Fruit fly (Drosophila melanogaster) whole organism, embryonic: ENCODE data around the gene CG14258.
A peak's percentile ranks its signal among the peaks of the same experiment; 100 is the strongest.

ENCODE experiments used
- Ada2b ChIP-seq: fragments of 200-800 bp; sonication (Bioruptor generic); IDR thresholded peaks from 2 replicates; pipeline ENCODE4 v1.3.6; 2022; ENCODE audit warnings: missing biosample characterization, missing genetic modification characterization
- Asciz ChIP-seq: fragments of 200-800 bp; sonication (Bioruptor generic); optimal IDR thresholded peaks from 2 replicates; lab custom pipeline; 2017; ENCODE audit warnings: missing biosample characterization, mild to moderate bottlenecking, missing genetic modification characterization, missing genetic modification reagents
- Atf3 ChIP-seq: fragments of 200-800 bp; sonication (Bioruptor generic); optimal IDR thresholded peaks from 3 replicates; lab custom pipeline; 2016; ENCODE audit warnings: missing biosample characterization, missing genetic modification characterization
- CG10462 ChIP-seq: fragments of 200-800 bp; sonication (Bioruptor generic); optimal IDR thresholded peaks from 2 replicates; lab custom pipeline; 2016; ENCODE audit warnings: missing biosample characterization, missing genetic modification characterization
- CG11247 ChIP-seq: fragments of 200-800 bp; sonication (Bioruptor generic); IDR thresholded peaks from 2 replicates; pipeline ENCODE4 v1.3.6; 2022; ENCODE audit warnings: missing biosample characterization, missing genetic modification characterization
- CG12155 ChIP-seq: fragments of 200-800 bp; sonication (Bioruptor generic); optimal IDR thresholded peaks from 3 replicates; lab custom pipeline; 2016; ENCODE audit warnings: missing biosample characterization, missing genetic modification characterization
- CG13775 ChIP-seq: fragments of 200-800 bp; sonication (Bioruptor generic); optimal IDR thresholded peaks from 3 replicates; lab custom pipeline; 2017; ENCODE audit warnings: missing biosample characterization, mild to moderate bottlenecking, missing genetic modification characterization
- CG17385 ChIP-seq: fragments of 200-800 bp; sonication (Bioruptor generic); optimal IDR thresholded peaks from 3 replicates; lab custom pipeline; 2018; ENCODE audit warnings: missing biosample characterization, mild to moderate bottlenecking, missing genetic modification characterization
- CG30020 ChIP-seq: fragments of 200-800 bp; optimal IDR thresholded peaks from 2 replicates; lab custom pipeline; 2019; ENCODE audit warnings: missing biosample characterization, mild to moderate bottlenecking, missing genetic modification characterization, moderate library complexity
- CG3065 ChIP-seq: fragments of 200-800 bp; sonication (Bioruptor generic); optimal IDR thresholded peaks from 2 replicates; lab custom pipeline; 2016; ENCODE audit warnings: missing biosample characterization, missing genetic modification characterization
- CG33213 ChIP-seq: fragments of 200-800 bp; sonication (Bioruptor generic); optimal IDR thresholded peaks from 3 replicates; lab custom pipeline; 2016; ENCODE audit warnings: missing biosample characterization, missing genetic modification characterization
- CG3726 ChIP-seq: fragments of 200-800 bp; sonication (Bioruptor generic); IDR thresholded peaks from 3 replicates; pipeline ENCODE4, ENCODE4 v1.3.6; 2022; ENCODE audit warnings: missing biosample characterization, missing genetic modification characterization
- CG4360 ChIP-seq: fragments of 200-800 bp; sonication (Bioruptor generic); IDR thresholded peaks from 2 replicates; pipeline ENCODE4 v1.3.6; 2022; ENCODE audit warnings: missing biosample characterization, missing genetic modification characterization
- CG4730 ChIP-seq: fragments of 200-800 bp; sonication (Bioruptor generic); IDR thresholded peaks from 2 replicates; pipeline ENCODE4 v1.3.6; 2022; ENCODE audit warnings: missing biosample characterization, missing genetic modification characterization
- CG4854 ChIP-seq: fragments of 200-800 bp; sonication (Bioruptor generic); optimal IDR thresholded peaks from 2 replicates; lab custom pipeline; 2016; ENCODE audit warnings: missing biosample characterization, missing genetic modification characterization, inconsistent platforms
- CG6254 ChIP-seq: fragments of 200-800 bp; sonication (Bioruptor generic); optimal IDR thresholded peaks from 3 replicates; lab custom pipeline; 2017; ENCODE audit warnings: mild to moderate bottlenecking, missing biosample characterization, missing genetic modification reagents, missing genetic modification characterization
- CG6689 ChIP-seq: fragments of 200-800 bp; sonication (Bioruptor generic); IDR thresholded peaks from 2 replicates; pipeline ENCODE4 v1.3.6; 2022; ENCODE audit warnings: missing biosample characterization, missing genetic modification characterization
- CG7357 ChIP-seq: fragments of 200-800 bp; sonication (Bioruptor generic); IDR thresholded peaks from 3 replicates; pipeline ENCODE4 v1.3.6; 2022; ENCODE audit warnings: missing biosample characterization, missing genetic modification characterization
- CG7928 ChIP-seq: fragments of 200-800 bp; sonication (Bioruptor generic); optimal IDR thresholded peaks from 2 replicates; lab custom pipeline; 2017; ENCODE audit warnings: missing biosample characterization, mild to moderate bottlenecking, missing genetic modification characterization
- CG9727 ChIP-seq: fragments of 200-800 bp; sonication (Bioruptor generic); optimal IDR thresholded peaks from 3 replicates; lab custom pipeline; 2017; ENCODE audit warnings: missing biosample characterization, mild to moderate bottlenecking, missing genetic modification characterization
- Dek ChIP-seq: fragments of 200-800 bp; sonication (Bioruptor generic); optimal IDR thresholded peaks from 3 replicates; lab custom pipeline; 2019; ENCODE audit warnings: missing biosample characterization, mild to moderate bottlenecking, missing genetic modification characterization, moderate library complexity
- E2f2 ChIP-seq: fragments of 200-800 bp; sonication (Bioruptor generic); IDR thresholded peaks from 2 replicates; pipeline ENCODE4 v1.3.6; 2022; ENCODE audit warnings: missing biosample characterization, missing genetic modification characterization
- Ets97D ChIP-seq: fragments of 200-800 bp; sonication (Bioruptor generic); optimal IDR thresholded peaks from 3 replicates; lab custom pipeline; 2016; ENCODE audit warnings: missing biosample characterization, missing genetic modification characterization
- Gsc ChIP-seq: fragments of 200-800 bp; sonication (Bioruptor generic); IDR thresholded peaks from 2 replicates; pipeline ENCODE4 v1.3.6; 2022; ENCODE audit warnings: missing biosample characterization, missing genetic modification characterization
- H2.0 ChIP-seq: fragments of 200-800 bp; sonication (Bioruptor generic); IDR thresholded peaks from 2 replicates; pipeline ENCODE4 v1.3.6; 2022; ENCODE audit warnings: missing biosample characterization, missing genetic modification characterization
- HLH54F ChIP-seq: fragments of 200-800 bp; sonication (Bioruptor generic); optimal IDR thresholded peaks from 3 replicates; lab custom pipeline; 2016; ENCODE audit warnings: missing biosample characterization, missing genetic modification characterization
- HmgZ ChIP-seq: fragments of 200-800 bp; sonication (Bioruptor generic); optimal IDR thresholded peaks from 2 replicates; lab custom pipeline; 2018; ENCODE audit warnings: missing biosample characterization, mild to moderate bottlenecking, missing genetic modification characterization
- Hr51 ChIP-seq, 2 experiments: fragments of 200-800 bp; sonication (Bioruptor generic); optimal IDR thresholded peaks; 2 replicates in 1 of 2; 3 replicates in 1 of 2; lab custom pipeline; 2016 to 2018; ENCODE audit warnings: missing biosample characterization in 2 of 2, missing genetic modification characterization in 2 of 2, mild to moderate bottlenecking in 1 of 2, moderate library complexity in 1 of 2
- Neu2 ChIP-seq: fragments of 200-800 bp; sonication (Bioruptor generic); optimal IDR thresholded peaks from 3 replicates; lab custom pipeline; 2016; ENCODE audit warnings: missing biosample characterization, missing genetic modification characterization, borderline replicate concordance
- Ravus ChIP-seq: fragments of 200-800 bp; sonication (Bioruptor generic); IDR thresholded peaks from 2 replicates; pipeline ENCODE4 v1.3.6; 2022; ENCODE audit warnings: missing biosample characterization, missing genetic modification characterization
- TFAM ChIP-seq: fragments of 200-800 bp; sonication (Bioruptor generic); optimal IDR thresholded peaks from 2 replicates; lab custom pipeline; 2017; ENCODE audit warnings: missing biosample characterization, missing genetic modification characterization, inconsistent platforms
- al ChIP-seq: fragments of 200-800 bp; sonication (Bioruptor generic); IDR thresholded peaks from 2 replicates; pipeline ENCODE4 v1.3.6; 2022; ENCODE audit warnings: missing biosample characterization, missing genetic modification characterization
- amos ChIP-seq: fragments of 200-800 bp; sonication (Bioruptor generic); IDR thresholded peaks from 2 replicates; pipeline ENCODE4 v1.3.6; 2022; ENCODE audit warnings: missing biosample characterization, missing genetic modification characterization; ENCODE audit not compliant: partially characterized antibody
- bigmax ChIP-seq: fragments of 200-800 bp; sonication (Bioruptor generic); optimal IDR thresholded peaks from 2 replicates; lab custom pipeline; 2018; ENCODE audit warnings: missing biosample characterization, mild to moderate bottlenecking, missing genetic modification characterization
- ci ChIP-seq: fragments of 200-800 bp; sonication (Bioruptor generic); IDR thresholded peaks from 3 replicates; pipeline ENCODE4 v1.3.6; 2022; ENCODE audit warnings: missing biosample characterization, missing genetic modification characterization
- cwo ChIP-seq: fragments of 200-800 bp; sonication (Bioruptor generic); optimal IDR thresholded peaks from 3 replicates; lab custom pipeline; 2017; ENCODE audit warnings: missing biosample characterization, missing genetic modification characterization, mild to moderate bottlenecking, moderate library complexity, missing genetic modification reagents
- dan ChIP-seq: fragments of 200-800 bp; sonication (Bioruptor generic); IDR thresholded peaks from 2 replicates; pipeline ENCODE4 v1.3.6; 2022; ENCODE audit warnings: missing biosample characterization, missing genetic modification characterization
- dysf ChIP-seq: fragments of 200-800 bp; sonication (Bioruptor generic); IDR thresholded peaks from 3 replicates; pipeline ENCODE4 v1.3.6; 2022; ENCODE audit warnings: missing biosample characterization, missing genetic modification characterization
- ewg ChIP-seq: fragments of 200-800 bp; sonication (Bioruptor generic); optimal IDR thresholded peaks from 3 replicates; lab custom pipeline; 2017; ENCODE audit warnings: mild to moderate bottlenecking, missing biosample characterization, missing genetic modification reagents, missing genetic modification characterization
- eyg ChIP-seq: fragments of 200-800 bp; sonication (Bioruptor generic); optimal IDR thresholded peaks from 3 replicates; lab custom pipeline; 2016; ENCODE audit warnings: missing biosample characterization, missing genetic modification characterization
- ftz-f1 ChIP-seq: fragments of 200-800 bp; sonication (Bioruptor generic); optimal IDR thresholded peaks from 2 replicates; lab custom pipeline; 2016; ENCODE audit warnings: missing biosample characterization, missing genetic modification characterization
- hth ChIP-seq: fragments of >200 bp; optimal IDR thresholded peaks from 2 replicates; lab custom pipeline; 2017; ENCODE audit warnings: inconsistent platforms
- jumu ChIP-seq: fragments of 200-800 bp; sonication (Bioruptor generic); optimal IDR thresholded peaks from 3 replicates; lab custom pipeline; 2016; ENCODE audit warnings: missing biosample characterization, missing genetic modification characterization
- kay ChIP-seq: fragments of 200-800 bp; sonication (Bioruptor generic); optimal IDR thresholded peaks from 2 replicates; lab custom pipeline; 2016; ENCODE audit warnings: missing biosample characterization, missing genetic modification characterization
- nau ChIP-seq: fragments of 200-800 bp; sonication (Bioruptor generic); optimal IDR thresholded peaks from 3 replicates; lab custom pipeline; 2017; ENCODE audit warnings: missing biosample characterization, mild to moderate bottlenecking, missing genetic modification characterization, missing genetic modification reagents
- onecut ChIP-seq: fragments of 200-800 bp; sonication (Bioruptor generic); IDR thresholded peaks from 2 replicates; pipeline ENCODE4 v1.3.6; 2022; ENCODE audit warnings: missing biosample characterization, missing genetic modification characterization
- pho ChIP-seq: fragments of 200-800 bp; sonication (Bioruptor generic); optimal IDR thresholded peaks from 2 replicates; lab custom pipeline; 2016; ENCODE audit warnings: missing biosample characterization, missing genetic modification characterization
- seq ChIP-seq: fragments of 200-800 bp; sonication (Bioruptor generic); IDR thresholded peaks from 2 replicates; pipeline ENCODE4 v1.3.6; 2022; ENCODE audit warnings: missing biosample characterization, missing genetic modification characterization
- shn ChIP-seq: fragments of 200-800 bp; sonication (Bioruptor generic); optimal IDR thresholded peaks from 3 replicates; lab custom pipeline; 2016; ENCODE audit warnings: missing biosample characterization, missing genetic modification characterization
- sna ChIP-seq: fragments of 200-800 bp; sonication (Bioruptor generic); IDR thresholded peaks from 2 replicates; pipeline ENCODE4 v1.3.6; 2022; ENCODE audit warnings: missing biosample characterization, missing genetic modification characterization; ENCODE audit not compliant: partially characterized antibody
- stwl ChIP-seq: fragments of 200-800 bp; sonication (Bioruptor generic); optimal IDR thresholded peaks from 3 replicates; lab custom pipeline; 2018; ENCODE audit warnings: missing biosample characterization, mild to moderate bottlenecking, missing genetic modification characterization, moderate library complexity
- tgo ChIP-seq: fragments of 200-800 bp; sonication (Bioruptor generic); IDR thresholded peaks from 3 replicates; pipeline ENCODE4 v1.3.6; 2022; ENCODE audit warnings: missing biosample characterization, missing genetic modification characterization

The CG14258 gene

dm6 chr3R:27070906-27071498, 21.9 kb upstream of the CG14258 start (continued):
- TF ChIP-seq shn, result peak; percentile 20
- no peak for TF ChIP-seq ci
- TF ChIP-seq Asciz, result no peak
- peak; percentile 49; the same call in 2 of the 3 replicates for TF ChIP-seq CG7357 (GFP tag; lab: Robert Waterston, UW)
- no peak for TF ChIP-seq CG6254 (GFP tag; lab: Kevin White, UChicago)
- TF ChIP-seq CG3726 (GFP tag; lab: Robert Waterston, UW), result no peak
- TF ChIP-seq CG7928 (GFP tag; lab: Kevin White, UChicago), result no peak
- TF ChIP-seq Atf3 (GFP tag; lab: Kevin White, UChicago), result no peak
- TF ChIP-seq CG9727 (GFP tag; lab: Kevin White, UChicago), result no peak
- no peak for TF ChIP-seq jumu (GFP tag; lab: Kevin White, UChicago)
- no peak for TF ChIP-seq eyg (GFP tag; lab: Kevin White, UChicago)
- TF ChIP-seq ftz-f1 (GFP tag; lab: Kevin White, UChicago), result no peak
- TF ChIP-seq Gsc (GFP tag; lab: Robert Waterston, UW), result no peak
- no peak for TF ChIP-seq onecut (GFP tag; lab: Robert Waterston, UW)
- no peak for TF ChIP-seq CG12155 (GFP tag; lab: Kevin White, UChicago)
- no peak for TF ChIP-seq CG4854 (GFP tag; lab: Kevin White, UChicago)
- no peak for TF ChIP-seq CG33213 (GFP tag; lab: Kevin White, UChicago)
- TF ChIP-seq CG13775, result no peak
- TF ChIP-seq HmgZ (tag; lab: Kevin White, UChicago), result no peak
- TF ChIP-seq seq, result no peak
- TF ChIP-seq cwo (GFP tag; lab: Kevin White, UChicago), result no peak
- no peak for TF ChIP-seq kay (GFP tag; lab: Kevin White, UChicago)
- TF ChIP-seq TFAM (GFP tag; lab: Kevin White, UChicago), result no peak
- TF ChIP-seq CG11247 (GFP tag; lab: Robert Waterston, UW), result no peak
- no peak for TF ChIP-seq CG10462 (GFP tag; lab: Kevin White, UChicago)
- no peak for TF ChIP-seq dan (GFP tag; lab: Robert Waterston, UW)
- no peak for TF ChIP-seq al (GFP tag; lab: Robert Waterston, UW)
- no peak for TF ChIP-seq CG3065 (GFP tag; lab: Kevin White, UChicago)
- TF ChIP-seq Ada2b (GFP tag; lab: Robert Waterston, UW), result no peak
- TF ChIP-seq sna (GFP tag; lab: Robert Waterston, UW), result no peak
- no peak for TF ChIP-seq CG6689 (GFP tag; lab: Robert Waterston, UW)
- no peak for TF ChIP-seq nau (GFP tag; lab: Kevin White, UChicago)
- peak; percentile 33; the same call in 2 of the 3 replicates for TF ChIP-seq dysf (GFP tag; lab: Robert Waterston, UW)
- TF ChIP-seq CG4730 (GFP tag; lab: Robert Waterston, UW), result no peak
- TF ChIP-seq Dek (tag; lab: Kevin White, UChicago), result no peak
- TF ChIP-seq Hr51 (GFP tag; optimal IDR thresholded peaks at IDR 0.05; lab: Kevin White, UChicago), result peak in 1 of 2 experiments; percentile 25
- TF ChIP-seq amos (GFP tag; lab: Robert Waterston, UW), result no peak
- TF ChIP-seq CG17385 (GFP tag; lab: Kevin White, UChicago), result peak; percentile 1
- TF ChIP-seq pho (GFP tag; lab: Kevin White, UChicago), result no peak
- no peak for TF ChIP-seq Ets97D
- TF ChIP-seq stwl (tag; lab: Kevin White, UChicago), result no peak
- no peak for TF ChIP-seq CG30020 (tag; lab: Kevin White, UChicago)
- no peak for TF ChIP-seq HLH54F (GFP tag; lab: Kevin White, UChicago)
- no peak for TF ChIP-seq Ravus
- peak; percentile 12; the same call in 1 of the 2 replicates for TF ChIP-seq H2.0 (GFP tag; lab: Robert Waterston, UW)
- no peak for TF ChIP-seq tgo (GFP tag; lab: Robert Waterston, UW)
- TF ChIP-seq ewg, result no peak
- no peak for TF ChIP-seq E2f2 (GFP tag; lab: Robert Waterston, UW)
- no peak for TF ChIP-seq Neu2 (GFP tag; lab: Kevin White, UChicago)
- TF ChIP-seq hth (lab: Kevin White, UChicago), result no peak
- no peak for TF ChIP-seq CG4360 (GFP tag; lab: Robert Waterston, UW)
- no peak for TF ChIP-seq bigmax
